Fruit fly (Drosophila melanogaster): ENCODE measurements around the gene CG32809.

- TF ChIP-seq rn (GFP tag; IDR thresholded peaks at IDR 0.05), result no peak
- no peak for TF ChIP-seq Pif1A (GFP tag; optimal IDR thresholded peaks at IDR 0.05)
- TF ChIP-seq Ets98B (GFP tag; IDR thresholded peaks at IDR 0.05), result no peak
- no peak for TF ChIP-seq CG8301 (tag; optimal IDR thresholded peaks at IDR 0.05)
- TF ChIP-seq CG12605 (GFP tag; IDR thresholded peaks at IDR 0.05), result no peak
- no peak for TF ChIP-seq EcR (GFP tag; optimal IDR thresholded peaks at IDR 0.05)
- no peak for TF ChIP-seq CG34367 (tag; optimal IDR thresholded peaks at IDR 0.05)
- TF ChIP-seq CG9948 (tag; optimal IDR thresholded peaks at IDR 0.05), result no peak
- no peak for TF ChIP-seq Pif1B (GFP tag; optimal IDR thresholded peaks at IDR 0.05)
- no peak for TF ChIP-seq Snoo (tag; optimal IDR thresholded peaks at IDR 0.05)
Measured at dm6 chrX:1623655-1624054, 68.9 kb downstream of the CG32809 start.
